Worm (Caenorhabditis elegans): ENCODE measurements around the gene ttbk-8.2.

ce11 chrIV:5583184-5583583 lies 48.5 kb upstream of the ttbk-8.2 start:
- TF ChIP-seq elt-3 (tag; optimal IDR thresholded peaks at IDR 0.05) (no peak), nhr-237 (tag; optimal IDR thresholded peaks at IDR 0.05) (no peak), nhr-6 (tag; optimal IDR thresholded peaks at IDR 0.05) (no peak)

Measured in whole organism, L2 larva.